Worm (Caenorhabditis elegans): ENCODE measurements around the gene ufl-1.

Gene ufl-1

DNA sequence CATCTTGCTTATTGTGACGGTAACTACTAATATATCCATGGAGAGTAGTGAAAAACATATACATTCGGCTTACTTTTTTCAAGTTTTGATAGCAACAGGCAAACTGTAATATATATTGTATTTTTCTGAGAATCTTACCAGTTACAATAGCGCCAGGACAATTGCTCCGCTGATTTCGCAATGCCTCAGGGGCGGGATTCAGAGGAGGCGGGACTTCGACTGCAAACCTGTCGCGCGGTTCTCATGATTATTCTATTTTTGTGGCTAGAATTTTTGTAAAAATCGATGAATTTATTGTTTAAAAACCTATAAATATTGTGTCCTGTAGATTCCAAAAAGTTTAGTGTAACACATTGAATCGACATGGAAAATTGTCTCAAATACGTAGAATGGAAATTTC, 5.6 kb downstream of the ufl-1 start:
- TF ChIP-seq dmd-6 (GFP tag; IDR thresholded peaks at IDR 0.05) (no peak), T26A8.4 (GFP tag; IDR thresholded peaks at IDR 0.05) (no peak), R02D3.7 (tag; optimal IDR thresholded peaks at IDR 0.05) (no peak), F37D6.2 (tag; optimal IDR thresholded peaks at IDR 0.05) (no peak), hif-1 (tag; optimal IDR thresholded peaks at IDR 0.05) (no peak), fkh-10 (GFP tag; optimal IDR thresholded peaks at IDR 0.05) (peak; percentile 16), unc-62 (GFP tag; optimal IDR thresholded peaks at IDR 0.05 in 1 of 2) (peak in 1 of 2 experiments; percentile 51), unc-62 (tag; optimal IDR thresholded peaks at IDR 0.05) (no peak), dmd-8 (GFP tag; IDR thresholded peaks at IDR 0.05) (no peak), rbr-2 (tag; optimal IDR thresholded peaks at IDR 0.05) (no peak), mes-2 (tag; optimal IDR thresholded peaks at IDR 0.05; ENCODE audit: poor library complexity, severe bottlenecking) (peak; percentile 20), tag-97 (GFP tag; IDR thresholded peaks at IDR 0.05) (no peak), lin-15B (tag; optimal IDR thresholded peaks at IDR 0.05) (no peak)

ce11 chrIV:7025835-7026234, 10.8 kb downstream of the ufl-1 start:
- TF ChIP-seq daf-16 (GFP tag; optimal IDR thresholded peaks at IDR 0.05) (no peak), daf-16 (tag; optimal IDR thresholded peaks at IDR 0.05) (peak; percentile 56), zip-11 (GFP tag; IDR thresholded peaks at IDR 0.05) (no peak), hlh-30 (tag; optimal IDR thresholded peaks at IDR 0.05; ENCODE audit: insufficient read depth) (peak; percentile 3), lin-13 (GFP tag; optimal IDR thresholded peaks at IDR 0.05) (no peak), aha-1 (tag) (peak; percentile 81), php-3 (GFP tag; IDR thresholded peaks at IDR 0.05) (0 out of 2 replicates have a peak, but pooled peaks have one; percentile 65), jun-1 (tag; optimal IDR thresholded peaks at IDR 0.05) (no peak), lin-15B (tag; optimal IDR thresholded peaks at IDR 0.05) (no peak), T20F7.1 (GFP tag; optimal IDR thresholded peaks at IDR 0.05) (peak; percentile 17), nhr-6 (tag; optimal IDR thresholded peaks at IDR 0.05) (no peak), dve-1 (tag; optimal IDR thresholded peaks at IDR 0.05; ENCODE audit: insufficient read depth) (peak; percentile 65), hlh-11 (tag; optimal IDR thresholded peaks at IDR 0.05) (peak; percentile 60), zag-1 (tag; optimal IDR thresholded peaks at IDR 0.05) (no peak), pqm-1 (tag; optimal IDR thresholded peaks at IDR 0.05) (peak; percentile 95), ceh-20 (GFP tag; IDR thresholded peaks at IDR 0.05) (no peak), dpl-1 (GFP tag; optimal IDR thresholded peaks at IDR 0.05) (no peak), pha-4 (GFP tag; IDR thresholded peaks at IDR 0.05) (no peak), pha-4 (tag; optimal IDR thresholded peaks at IDR 0.05) (no peak), nhr-28 (tag; optimal IDR thresholded peaks at IDR 0.05) (peak; percentile 68), dmd-6 (GFP tag; IDR thresholded peaks at IDR 0.05) (peak; percentile 76)

DNA sequence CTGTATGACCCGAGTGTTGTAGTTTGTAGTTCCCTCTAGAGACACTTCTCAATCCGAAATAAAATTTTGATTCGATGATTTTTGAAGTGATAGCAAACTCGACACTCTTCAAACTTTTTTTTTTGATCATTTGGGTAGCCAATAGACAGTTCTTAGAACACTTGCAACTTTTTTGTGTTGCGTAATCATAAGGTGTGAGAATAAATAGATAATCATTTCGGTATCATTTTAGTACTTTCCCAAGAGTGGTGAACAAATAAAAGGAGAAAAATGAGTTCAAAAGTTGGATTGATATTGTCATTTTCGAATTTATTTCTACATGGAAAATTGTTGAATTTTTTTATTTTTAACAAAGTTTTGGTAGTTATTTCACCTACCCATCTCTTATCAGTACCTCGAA, 11.8 kb downstream of the ufl-1 start:
- TF ChIP-seq lir-3 (tag; optimal IDR thresholded peaks at IDR 0.05) (no peak), set-16 (GFP tag; IDR thresholded peaks at IDR 0.05) (no peak), daf-16 (GFP tag; optimal IDR thresholded peaks at IDR 0.05) (no peak), daf-16 (tag; optimal IDR thresholded peaks at IDR 0.05) (peak; percentile 19), nhr-6 (tag; optimal IDR thresholded peaks at IDR 0.05) (no peak), dve-1 (tag; optimal IDR thresholded peaks at IDR 0.05; ENCODE audit: insufficient read depth) (peak; percentile 10), pqm-1 (tag; optimal IDR thresholded peaks at IDR 0.05) (peak; percentile 65), dmd-6 (GFP tag; IDR thresholded peaks at IDR 0.05) (peak; percentile 51; the same call in 1 of the 2 replicates), nhr-76 (tag; optimal IDR thresholded peaks at IDR 0.05) (no peak), hlh-11 (tag; optimal IDR thresholded peaks at IDR 0.05) (peak; percentile 26), dmd-9 (GFP tag; IDR thresholded peaks at IDR 0.05) (no peak), mdl-1 (tag; optimal IDR thresholded peaks at IDR 0.05) (no peak)

DNA sequence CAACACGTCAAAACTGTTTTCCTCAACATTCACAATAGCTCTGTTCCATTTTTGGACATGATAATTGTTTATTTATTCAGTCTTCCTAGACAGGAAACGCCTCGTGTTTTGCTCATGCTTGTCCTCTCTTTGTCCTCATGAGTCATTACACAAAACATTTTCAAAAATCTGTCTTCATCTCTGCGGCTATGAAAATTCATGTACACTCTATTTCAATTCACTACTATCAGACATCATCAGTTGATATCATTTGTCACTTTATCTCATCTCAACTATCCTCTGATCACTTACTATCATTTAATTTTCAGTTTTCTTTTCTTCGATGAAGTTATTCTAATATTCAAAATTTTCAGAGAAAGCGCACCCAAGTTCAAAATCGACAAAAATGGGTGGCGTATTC, 12.8 kb downstream of the ufl-1 start, which contains the start of gene adah-1:
Gene adah-1, plus strand, starts transcription at position 354 of the 400 bp plus-strand sequence.
- TF ChIP-seq mes-2 (tag; optimal IDR thresholded peaks at IDR 0.05; ENCODE audit: poor library complexity, severe bottlenecking) (no peak), mdl-1 (tag; optimal IDR thresholded peaks at IDR 0.05) (peak in 1 of 2 experiments; percentile 13), nhr-48 (tag; optimal IDR thresholded peaks at IDR 0.05) (no peak), nhr-41 (GFP tag; IDR thresholded peaks at IDR 0.05) (no peak), zip-2 (tag; optimal IDR thresholded peaks at IDR 0.05) (no peak), lin-38 (GFP tag; IDR thresholded peaks at IDR 0.05) (no peak), skn-1 (tag; optimal IDR thresholded peaks at IDR 0.05) (no peak), Y105C5A.15 (GFP tag; IDR thresholded peaks at IDR 0.05) (no peak), daf-12 (tag; optimal IDR thresholded peaks at IDR 0.05) (no peak), unc-130 (GFP tag; optimal IDR thresholded peaks at IDR 0.05) (no peak), aha-1 (tag) (peak; percentile 65), nhr-10 (tag; optimal IDR thresholded peaks at IDR 0.05) (no peak), ceh-20 (GFP tag; IDR thresholded peaks at IDR 0.05) (no peak), lin-1 (GFP tag; IDR thresholded peaks at IDR 0.05) (no peak), snpc-4 (tag; optimal IDR thresholded peaks at IDR 0.05) (no peak), lin-29 (GFP tag; IDR thresholded peaks at IDR 0.05) (no peak)
